ENCODE assay signal across 3 fruit fly cellular contexts in the genomic region with DNA sequence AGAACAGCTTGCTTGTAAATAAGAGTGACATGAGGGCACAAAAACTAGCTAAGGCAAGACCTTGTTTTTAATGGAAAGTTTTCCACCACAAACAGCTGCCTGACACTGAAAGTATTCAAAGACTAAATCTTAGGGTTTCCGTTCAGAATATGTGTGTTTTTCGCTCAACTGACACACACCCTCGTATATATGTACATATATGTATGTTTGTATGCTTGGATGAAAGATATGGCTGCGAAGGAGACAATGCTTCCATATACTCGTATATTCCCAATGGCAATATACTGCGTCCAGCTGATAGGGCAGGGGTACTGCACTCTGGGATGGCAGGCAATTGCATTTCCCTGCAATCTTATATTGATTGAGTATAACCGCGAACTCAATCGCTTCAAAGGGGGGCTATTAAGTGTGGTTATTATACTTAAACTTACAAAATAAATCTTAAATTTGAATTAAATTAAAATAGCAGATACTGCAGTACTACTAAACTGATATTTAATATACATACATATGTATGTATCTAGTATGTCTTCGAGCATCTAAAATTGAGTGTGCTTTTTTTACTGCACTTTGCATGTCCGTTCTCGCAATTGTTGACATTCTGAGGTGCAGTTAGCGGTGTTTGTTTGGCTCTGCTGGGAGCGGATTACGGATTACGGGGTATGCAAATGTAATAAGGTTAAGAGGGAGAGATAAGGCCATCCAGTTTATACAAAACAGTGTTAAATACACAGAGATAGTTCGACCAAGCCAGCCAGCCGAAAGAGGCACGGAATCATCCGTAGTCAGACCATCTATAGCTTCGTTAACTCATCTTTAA.
TF ChIP-seq lines count a peak whose summit lies in the region.

No protein-coding gene starts in this region.

TF ChIP-seq in whole organism, adult, 20 proteins besides CTCF, POLR2A, EP300 and RAD21 (continued from another document):
- peak; percentile 18 for TF ChIP-seq CG7101 (tag; optimal IDR thresholded peaks at IDR 0.05; lab: Kevin White, UChicago)
- TF ChIP-seq Crg-1 (GFP tag; optimal IDR thresholded peaks at IDR 0.05; lab: Kevin White, UChicago): peak; percentile 29
- TF ChIP-seq pad (GFP tag; optimal IDR thresholded peaks at IDR 0.05; lab: Kevin White, UChicago): no peak
- no peak for TF ChIP-seq CG5204 (GFP tag; optimal IDR thresholded peaks at IDR 0.05; lab: Kevin White, UChicago)

TF ChIP-seq in whole organism, embryonic, 481 proteins besides CTCF, POLR2A, EP300 and RAD21 (continued from another document):
- TF ChIP-seq ham (GFP tag; IDR thresholded peaks at IDR 0.05; lab: Robert Waterston, UW) (no peak), nom (GFP tag; optimal IDR thresholded peaks at IDR 0.05; lab: Kevin White, UChicago) (no peak), ftz-f1 (GFP tag; optimal IDR thresholded peaks at IDR 0.05; lab: Kevin White, UChicago) (no peak), Dad (GFP tag; optimal IDR thresholded peaks at IDR 0.05; lab: Kevin White, UChicago) (no peak), z (GFP tag; IDR thresholded peaks at IDR 0.05; lab: Robert Waterston, UW) (no peak), E2f1 (GFP tag; IDR thresholded peaks at IDR 0.05; lab: Robert Waterston, UW) (no peak), CG15479 (GFP tag; optimal IDR thresholded peaks at IDR 0.05; lab: Kevin White, UChicago) (peak; percentile 26), en (GFP tag; optimal IDR thresholded peaks at IDR 0.05; lab: Kevin White, UChicago) (no peak), bcd (GFP tag; optimal IDR thresholded peaks at IDR 0.05; lab: Kevin White, UChicago) (no peak), emc (GFP tag; optimal IDR thresholded peaks at IDR 0.05; lab: Kevin White, UChicago) (no peak), Lhr (GFP tag; optimal IDR thresholded peaks at IDR 0.05; lab: Kevin White, UChicago) (no peak), nau (GFP tag; optimal IDR thresholded peaks at IDR 0.05; lab: Kevin White, UChicago) (peak; percentile 5), CG3726 (GFP tag; IDR thresholded peaks at IDR 0.05; lab: Robert Waterston, UW) (no peak), CG8290 (GFP tag; optimal IDR thresholded peaks at IDR 0.05; lab: Kevin White, UChicago) (no peak), CG8290 (tag; optimal IDR thresholded peaks at IDR 0.05; lab: Kevin White, UChicago) (peak in 1 of 2 experiments; percentile 5), sob (GFP tag; IDR thresholded peaks at IDR 0.05; lab: Robert Waterston, UW) (no peak), CG10543 (GFP tag; optimal IDR thresholded peaks at IDR 0.05; lab: Kevin White, UChicago) (no peak), CG4854 (GFP tag; optimal IDR thresholded peaks at IDR 0.05; lab: Kevin White, UChicago) (no peak), CG2875 (GFP tag; optimal IDR thresholded peaks at IDR 0.05; lab: Kevin White, UChicago) (no peak), klu (GFP tag; IDR thresholded peaks at IDR 0.05; lab: Robert Waterston, UW) (no peak), exex (tag; optimal IDR thresholded peaks at IDR 0.05; lab: Kevin White, UChicago) (no peak), CG8924 (tag; optimal IDR thresholded peaks at IDR 0.05; lab: Kevin White, UChicago) (no peak), ato (GFP tag; IDR thresholded peaks at IDR 0.05; lab: Robert Waterston, UW; ENCODE audit: partially characterized antibody) (no peak), HLH3B (GFP tag; IDR thresholded peaks at IDR 0.05; lab: Robert Waterston, UW) (0 out of 2 replicates have a peak, but pooled peaks have one; percentile 4), B-H2 (GFP tag; optimal IDR thresholded peaks at IDR 0.05; lab: Kevin White, UChicago) (no peak), Taf1 (GFP tag; IDR thresholded peaks at IDR 0.05; lab: Robert Waterston, UW) (no peak), CG2199 (GFP tag; IDR thresholded peaks at IDR 0.05; lab: Robert Waterston, UW) (0 out of 3 replicates have a peak, but pooled peaks have one; percentile 8), ash1 (GFP tag; optimal IDR thresholded peaks at IDR 0.05; lab: Kevin White, UChicago) (no peak), Optix (GFP tag; IDR thresholded peaks at IDR 0.05; lab: Robert Waterston, UW) (no peak), HHEX (GFP tag; optimal IDR thresholded peaks at IDR 0.05; lab: Kevin White, UChicago) (peak; percentile 14)
TF ChIP-seq in whole organism, embryonic: peak in this region for 11.

TF ChIP-seq in whole organism, prepupa, 60 proteins besides CTCF, POLR2A, EP300 and RAD21 (continued from another document):
- TF ChIP-seq CG31627 (GFP tag; optimal IDR thresholded peaks at IDR 0.05; lab: Kevin White, UChicago) (no peak), dac (GFP tag; optimal IDR thresholded peaks at IDR 0.05; lab: Kevin White, UChicago) (no peak), Hr39 (GFP tag; optimal IDR thresholded peaks at IDR 0.05; lab: Kevin White, UChicago) (no peak), fkh (GFP tag; optimal IDR thresholded peaks at IDR 0.05; lab: Kevin White, UChicago) (no peak), Hr4 (GFP tag; optimal IDR thresholded peaks at IDR 0.05; lab: Kevin White, UChicago) (no peak), CG6163 (GFP tag; IDR thresholded peaks at IDR 0.05; lab: Robert Waterston, UW) (0 out of 3 replicates have a peak, but pooled peaks have one; percentile 29), vri (GFP tag; optimal IDR thresholded peaks at IDR 0.05; lab: Kevin White, UChicago) (peak; percentile 15), ss (GFP tag; optimal IDR thresholded peaks at IDR 0.05; lab: Kevin White, UChicago) (peak in 1 of 2 experiments; percentile 0), CG11902 (GFP tag; optimal IDR thresholded peaks at IDR 0.05; lab: Kevin White, UChicago) (no peak), net (GFP tag; optimal IDR thresholded peaks at IDR 0.05; lab: Kevin White, UChicago) (peak; percentile 13), CG1621 (tag; optimal IDR thresholded peaks at IDR 0.05; lab: Kevin White, UChicago) (no peak), Eip93F (GFP tag; optimal IDR thresholded peaks at IDR 0.05; lab: Kevin White, UChicago) (no peak), acj6 (GFP tag; optimal IDR thresholded peaks at IDR 0.05; lab: Kevin White, UChicago) (no peak), CG10669 (GFP tag; optimal IDR thresholded peaks at IDR 0.05; lab: Kevin White, UChicago) (no peak), CG15336 (GFP tag; IDR thresholded peaks at IDR 0.05; lab: Robert Waterston, UW) (no peak), salr (GFP tag; optimal IDR thresholded peaks at IDR 0.05; lab: Kevin White, UChicago) (no peak), Sox15 (GFP tag; optimal IDR thresholded peaks at IDR 0.05; lab: Kevin White, UChicago) (no peak), CG3032 (tag; optimal IDR thresholded peaks at IDR 0.05; lab: Kevin White, UChicago) (no peak), CG8119 (GFP tag; IDR thresholded peaks at IDR 0.05; lab: Robert Waterston, UW) (no peak), Eip75B (GFP tag; optimal IDR thresholded peaks at IDR 0.05; lab: Kevin White, UChicago) (peak; percentile 2), Eip78C (GFP tag; lab: Kevin White, UChicago) (peak; percentile 86), svp (GFP tag; lab: Kevin White, UChicago) (peak; percentile 90), CG6276 (GFP tag; optimal IDR thresholded peaks at IDR 0.05; lab: Kevin White, UChicago) (no peak), fd59A (GFP tag; optimal IDR thresholded peaks at IDR 0.05; lab: Kevin White, UChicago) (no peak), CG11762 (GFP tag; optimal IDR thresholded peaks at IDR 0.05; lab: Kevin White, UChicago; ENCODE audit: insufficient read depth) (no peak), Ets96B (tag; optimal IDR thresholded peaks at IDR 0.05; lab: Kevin White, UChicago) (peak; percentile 20), cyc (GFP tag; optimal IDR thresholded peaks at IDR 0.05; lab: Kevin White, UChicago) (no peak), dsx (GFP tag; optimal IDR thresholded peaks at IDR 0.05; lab: Kevin White, UChicago; ENCODE audit: poor library complexity, severe bottlenecking) (no peak), CG9139 (GFP tag; optimal IDR thresholded peaks at IDR 0.05; lab: Kevin White, UChicago) (no peak), CG6854 (GFP tag; optimal IDR thresholded peaks at IDR 0.05; lab: Kevin White, UChicago) (no peak), Met (GFP tag; optimal IDR thresholded peaks at IDR 0.05; lab: Kevin White, UChicago) (no peak), CG8319 (GFP tag; optimal IDR thresholded peaks at IDR 0.05; lab: Kevin White, UChicago) (no peak), CG6808 (GFP tag; optimal IDR thresholded peaks at IDR 0.05; lab: Kevin White, UChicago) (no peak), CG3919 (GFP tag; optimal IDR thresholded peaks at IDR 0.05; lab: Kevin White, UChicago) (no peak), lz (GFP tag; optimal IDR thresholded peaks at IDR 0.05; lab: Kevin White, UChicago) (no peak), CG6792 (GFP tag; optimal IDR thresholded peaks at IDR 0.05; lab: Kevin White, UChicago) (peak; percentile 16), Sox14 (GFP tag; optimal IDR thresholded peaks at IDR 0.05; lab: Kevin White, UChicago) (no peak), Gug (GFP tag; IDR thresholded peaks at IDR 0.05; lab: Robert Waterston, UW) (no peak), CG32006 (GFP tag; optimal IDR thresholded peaks at IDR 0.05; lab: Kevin White, UChicago) (peak; percentile 30), OdsH (GFP tag; optimal IDR thresholded peaks at IDR 0.05; lab: Kevin White, UChicago) (no peak), CG4318 (GFP tag; optimal IDR thresholded peaks at IDR 0.05; lab: Kevin White, UChicago) (no peak), Lpt (GFP tag; optimal IDR thresholded peaks at IDR 0.05; lab: Kevin White, UChicago) (no peak)
